Fruit fly (Drosophila melanogaster) whole organism, pupa: Measurements from ENCODE around the gene SelT.

Experiments
- CG10348 ChIP-seq: fragments of 200-800 bp; sonication (Bioruptor generic); IDR thresholded peaks from 2 replicates; pipeline ENCODE4 v1.3.6; 2022; ENCODE audit warnings: missing biosample characterization, missing genetic modification characterization
- CG14655 ChIP-seq: fragments of 200-800 bp; sonication (Bioruptor generic); optimal IDR thresholded peaks from 3 replicates; lab custom pipeline; 2017; ENCODE audit warnings: mild to moderate bottlenecking, missing biosample characterization, missing genetic modification reagents, missing genetic modification characterization
- CG8159 ChIP-seq: fragments of 200-800 bp; sonication (Bioruptor generic); optimal IDR thresholded peaks from 3 replicates; lab custom pipeline; 2018; ENCODE audit warnings: missing biosample characterization, mild to moderate bottlenecking, missing genetic modification characterization, moderate library complexity
- EcR ChIP-seq: fragments of 200-800 bp; sonication (Bioruptor generic); optimal IDR thresholded peaks from 3 replicates; lab custom pipeline; 2019; ENCODE audit warnings: missing biosample characterization, missing genetic modification characterization, mild to moderate bottlenecking, moderate library complexity, missing genetic modification reagents
- fd96Ca ChIP-seq: fragments of 200-800 bp; sonication (Bioruptor generic); IDR thresholded peaks from 3 replicates; pipeline ENCODE4 v1.3.6; 2022; ENCODE audit warnings: missing biosample characterization, missing genetic modification characterization

DNA sequence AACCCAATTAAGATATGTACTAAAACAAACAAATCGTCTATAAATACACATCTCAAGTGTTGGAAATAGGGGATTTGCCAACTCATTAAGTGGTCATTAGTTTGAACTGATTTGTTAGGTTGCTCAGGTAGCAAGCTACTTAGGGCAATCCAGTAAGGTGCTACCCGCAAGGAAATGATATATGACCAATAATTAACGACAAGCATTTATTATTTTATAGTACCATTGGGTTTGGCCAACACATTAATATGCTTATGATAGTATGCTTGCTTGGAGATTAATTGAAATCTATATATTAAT is 14.9 kb upstream of the SelT start:
- TF ChIP-seq CG14655 (GFP tag; lab: Kevin White, UChicago) (no peak), CG10348 (GFP tag; lab: Robert Waterston, UW) (no peak), EcR (no peak), CG8159 (tag; lab: Kevin White, UChicago) (no peak), fd96Ca (GFP tag; lab: Robert Waterston, UW) (no peak)
